Worm (Caenorhabditis elegans) whole organism, L1 larva: Measurements from ENCODE around the gene F49E12.12.

Experiments used
- ama-1 ChIP-seq: fragments of 150-350 bp; optimal IDR thresholded peaks from 2 replicates; lab custom pipeline; 2014
- blmp-1 ChIP-seq: fragments of 150-350 bp; optimal IDR thresholded peaks from 2 replicates; lab custom pipeline; 2014; ENCODE audit warnings: missing biosample characterization, missing genetic modification characterization
- hlh-4 ChIP-seq: sonication (generic microtip); optimal IDR thresholded peaks from 2 replicates; lab custom pipeline; 2016; ENCODE audit warnings: mild to moderate bottlenecking, missing genetic modification characterization, missing compliant biosample characterization
- jun-1 ChIP-seq: fragments of 150-350 bp; optimal IDR thresholded peaks from 2 replicates; lab custom pipeline; 2014; ENCODE audit warnings: missing biosample characterization, missing genetic modification reagents, missing genetic modification characterization
- mep-1 ChIP-seq: fragments of 150-350 bp; optimal IDR thresholded peaks from 2 replicates; lab custom pipeline; 2014; ENCODE audit warnings: missing biosample characterization, missing genetic modification characterization
- snpc-4 ChIP-seq: fragments of 150-350 bp; optimal IDR thresholded peaks from 2 replicates; lab custom pipeline; 2014; ENCODE audit warnings: missing biosample characterization, missing genetic modification characterization
- vab-15 ChIP-seq: sonication (generic microtip); optimal IDR thresholded peaks from 2 replicates; lab custom pipeline; 2017; ENCODE audit warnings: missing genotype, mild to moderate bottlenecking, missing genetic modification characterization, missing compliant biosample characterization
- ztf-11 ChIP-seq, 2 experiments: sonication (generic microtip); optimal IDR thresholded peaks; 2 replicates each; lab custom pipeline; 2016 to 2017; ENCODE audit warnings: missing genetic modification characterization in 2 of 2, missing biosample characterization in 1 of 2, missing compliant biosample characterization in 1 of 2

DNA sequence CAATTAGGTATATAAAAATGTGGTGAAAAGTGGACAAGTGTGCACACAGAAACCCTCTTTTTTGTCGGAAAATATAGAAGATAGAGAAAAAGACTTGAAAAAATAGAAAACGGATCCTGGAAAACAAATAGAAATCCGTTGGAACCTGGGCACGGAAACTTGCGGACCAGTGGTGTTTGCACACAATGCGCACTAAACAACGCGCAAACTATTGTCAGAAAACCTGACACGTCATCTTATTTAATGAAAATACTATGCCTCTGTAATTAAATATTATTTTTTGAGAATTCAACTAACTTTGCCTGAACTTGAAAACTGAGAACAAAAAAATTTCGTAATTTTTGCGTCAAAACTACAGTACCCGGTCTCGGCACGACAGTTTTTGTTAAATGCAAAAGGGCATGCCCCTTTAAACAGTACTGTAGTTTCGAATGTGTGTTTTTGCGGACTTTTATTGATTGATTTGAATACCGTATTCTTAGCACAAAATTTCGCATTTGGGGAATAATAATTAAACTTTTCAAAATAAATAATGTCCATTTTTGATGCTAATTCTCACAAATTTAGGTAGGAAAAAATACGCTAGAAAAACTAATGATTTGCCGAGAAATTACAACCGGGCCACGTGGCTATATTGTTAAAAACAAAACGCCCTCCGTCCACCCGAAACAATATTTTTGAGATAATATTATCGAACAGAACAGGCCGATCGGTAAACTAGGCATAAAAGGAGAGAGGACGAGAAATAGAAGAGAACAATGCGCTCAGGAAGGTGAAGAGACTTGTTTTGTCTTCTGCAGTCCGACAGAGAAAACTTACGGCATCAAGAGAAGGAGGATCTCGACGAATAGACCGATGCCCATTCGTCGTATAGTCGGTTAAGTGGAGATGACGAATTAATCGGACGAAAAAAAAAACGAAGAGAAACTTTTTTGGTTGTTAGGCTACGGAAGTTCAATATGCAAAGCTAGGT is 47.9 kb downstream of the F49E12.12 start:
- TF ChIP-seq ama-1 (lab: Kevin White, UChicago) (no peak), vab-15 (tag; lab: Kevin White, UChicago) (no peak), blmp-1 (tag; lab: Kevin White, UChicago) (peak; percentile 79), jun-1 (no peak), snpc-4 (no peak), ztf-11 (tag; optimal IDR thresholded peaks at IDR 0.05; lab: Kevin White, UChicago) (no peak), mep-1 (tag; lab: Kevin White, UChicago) (peak; percentile 68), hlh-4 (no peak)
